Worm (Caenorhabditis elegans) whole organism, late embryonic: ENCODE data around the gene C44B7.11.
A peak's percentile ranks its signal among the peaks of the same experiment; 100 is the strongest.

ENCODE experiments used
- C08G9.2 ChIP-seq: sonication (generic microtip); optimal IDR thresholded peaks from 2 replicates; lab custom pipeline; 2016; ENCODE audit warnings: mild to moderate bottlenecking, missing genetic modification characterization, moderate library complexity, missing compliant biosample characterization
- F13H6.1 ChIP-seq: sonication (generic microtip); optimal IDR thresholded peaks from 2 replicates; lab custom pipeline; 2016; ENCODE audit warnings: missing genetic modification characterization, missing compliant biosample characterization
- K02D7.2 ChIP-seq: sonication (generic microtip); optimal IDR thresholded peaks from 2 replicates; lab custom pipeline; 2017; ENCODE audit warnings: mild to moderate bottlenecking, missing genetic modification characterization, missing compliant biosample characterization
- ahr-1 ChIP-seq: sonication (generic microtip); optimal IDR thresholded peaks from 2 replicates; lab custom pipeline; 2016; ENCODE audit warnings: missing genetic modification characterization, missing compliant biosample characterization
- ceh-14 ChIP-seq: sonication (generic microtip); optimal IDR thresholded peaks from 2 replicates; lab custom pipeline; 2016; ENCODE audit warnings: missing genotype, missing genetic modification characterization, missing compliant biosample characterization
- ceh-18 ChIP-seq: sonication (generic microtip); optimal IDR thresholded peaks from 2 replicates; lab custom pipeline; 2016; ENCODE audit warnings: missing genetic modification characterization, missing compliant biosample characterization
- ceh-19 ChIP-seq: fragments of 200-800 bp; sonication (Bioruptor generic); optimal IDR thresholded peaks from 2 replicates; lab custom pipeline; 2018; ENCODE audit warnings: mild to moderate bottlenecking, missing genetic modification characterization, missing compliant biosample characterization
- ceh-2 ChIP-seq: sonication (generic microtip); optimal IDR thresholded peaks from 2 replicates; lab custom pipeline; 2016; ENCODE audit warnings: missing genotype, missing genetic modification characterization, missing compliant biosample characterization
- ceh-22 ChIP-seq: sonication (generic microtip); optimal IDR thresholded peaks from 2 replicates; lab custom pipeline; 2017; ENCODE audit warnings: missing biosample characterization, missing genetic modification characterization
- ceh-24 ChIP-seq: sonication (generic microtip); optimal IDR thresholded peaks from 2 replicates; lab custom pipeline; 2016; ENCODE audit warnings: mild to moderate bottlenecking, missing genetic modification characterization, missing compliant biosample characterization
- ceh-30 ChIP-seq: fragments of 150-350 bp; optimal IDR thresholded peaks from 2 replicates; lab custom pipeline; 2014; ENCODE audit warnings: missing biosample characterization, missing genetic modification characterization
- ceh-34 ChIP-seq: sonication (generic microtip); optimal IDR thresholded peaks from 2 replicates; lab custom pipeline; 2016; ENCODE audit warnings: mild to moderate bottlenecking, missing genetic modification characterization, missing compliant biosample characterization
- ceh-48 ChIP-seq: sonication (generic microtip); optimal IDR thresholded peaks from 2 replicates; lab custom pipeline; 2016; ENCODE audit warnings: missing genetic modification characterization, inconsistent platforms, missing compliant biosample characterization
- ceh-6 ChIP-seq: fragments of 200-800 bp; sonication (Bioruptor generic); optimal IDR thresholded peaks from 2 replicates; lab custom pipeline; 2018; ENCODE audit warnings: mild to moderate bottlenecking, missing genetic modification characterization, missing compliant biosample characterization
- ceh-9 ChIP-seq: sonication (generic microtip); optimal IDR thresholded peaks from 2 replicates; lab custom pipeline; 2016; ENCODE audit warnings: mild to moderate bottlenecking, missing genetic modification characterization, inconsistent platforms, missing compliant biosample characterization
- dve-1 ChIP-seq: sonication (generic microtip); optimal IDR thresholded peaks from 2 replicates; lab custom pipeline; 2017; ENCODE audit warnings: antibody characterized with exemption, mild to moderate bottlenecking, missing genetic modification characterization, missing compliant biosample characterization
- elt-2 ChIP-seq: sonication (generic microtip); optimal IDR thresholded peaks from 2 replicates; lab custom pipeline; 2016; ENCODE audit warnings: missing genetic modification reagents, missing genetic modification characterization, missing compliant biosample characterization
- fkh-10 ChIP-seq: fragments of 150-350 bp; optimal IDR thresholded peaks from 2 replicates; lab custom pipeline; 2014; ENCODE audit warnings: missing biosample characterization, missing genetic modification reagents, missing genetic modification characterization
- fkh-6 ChIP-seq: sonication (generic microtip); optimal IDR thresholded peaks from 2 replicates; lab custom pipeline; 2016; ENCODE audit warnings: missing genetic modification characterization, missing compliant biosample characterization
- hlh-13 ChIP-seq: fragments of 200-800 bp; sonication (Bioruptor generic); optimal IDR thresholded peaks from 2 replicates; lab custom pipeline; 2018; ENCODE audit warnings: mild to moderate bottlenecking, missing genetic modification characterization, missing compliant biosample characterization
- hlh-15 ChIP-seq: sonication (generic microtip); optimal IDR thresholded peaks from 2 replicates; lab custom pipeline; 2016; ENCODE audit warnings: missing genetic modification characterization, missing compliant biosample characterization
- hlh-8 ChIP-seq: sonication (generic microtip); optimal IDR thresholded peaks from 2 replicates; lab custom pipeline; 2016; ENCODE audit warnings: missing genotype, missing genetic modification characterization, missing compliant biosample characterization
- lim-6 ChIP-seq: sonication (generic microtip); optimal IDR thresholded peaks from 2 replicates; lab custom pipeline; 2016; ENCODE audit warnings: missing genetic modification characterization, missing compliant biosample characterization
- madf-2 ChIP-seq: sonication (generic microtip); optimal IDR thresholded peaks from 2 replicates; lab custom pipeline; 2017; ENCODE audit warnings: missing genetic modification characterization, missing compliant biosample characterization
- mec-3 ChIP-seq: sonication (generic microtip); optimal IDR thresholded peaks from 2 replicates; lab custom pipeline; 2016; ENCODE audit warnings: borderline replicate concordance, missing genetic modification characterization, missing compliant biosample characterization
- nfya-1 ChIP-seq: sonication (generic microtip); optimal IDR thresholded peaks from 2 replicates; lab custom pipeline; 2017; ENCODE audit warnings: missing genetic modification characterization, mild to moderate bottlenecking, missing compliant biosample characterization, antibody characterized with exemption, moderate library complexity
- nhr-11 ChIP-seq: fragments of 150-350 bp; optimal IDR thresholded peaks from 2 replicates; lab custom pipeline; 2014; ENCODE audit warnings: missing biosample characterization, missing genetic modification characterization
- nhr-232 ChIP-seq: sonication (generic microtip); optimal IDR thresholded peaks from 2 replicates; lab custom pipeline; 2016; ENCODE audit warnings: missing genetic modification characterization, missing compliant biosample characterization
- npax-4 ChIP-seq: sonication (generic microtip); optimal IDR thresholded peaks from 2 replicates; lab custom pipeline; 2016; ENCODE audit warnings: missing genetic modification characterization, missing compliant biosample characterization
- odd-2 ChIP-seq: sonication (generic microtip); optimal IDR thresholded peaks from 2 replicates; lab custom pipeline; 2017; ENCODE audit warnings: antibody characterized with exemption, mild to moderate bottlenecking, missing genetic modification characterization, missing compliant biosample characterization
- pag-3 ChIP-seq: sonication (generic microtip); optimal IDR thresholded peaks from 2 replicates; lab custom pipeline; 2016; ENCODE audit warnings: missing compliant biosample characterization, missing genetic modification characterization, borderline replicate concordance
- pat-9 ChIP-seq: fragments of 200-800 bp; sonication (Bioruptor generic); optimal IDR thresholded peaks from 2 replicates; lab custom pipeline; 2018; ENCODE audit warnings: mild to moderate bottlenecking, missing genetic modification characterization, moderate library complexity, missing compliant biosample characterization
- pha-2 ChIP-seq: sonication (generic microtip); optimal IDR thresholded peaks from 2 replicates; lab custom pipeline; 2017; ENCODE audit warnings: mild to moderate bottlenecking, missing genetic modification characterization, missing compliant biosample characterization
- pqm-1 ChIP-seq: sonication (generic microtip); optimal IDR thresholded peaks from 2 replicates; lab custom pipeline; 2016; ENCODE audit warnings: missing genetic modification characterization, missing compliant biosample characterization
- ref-2 ChIP-seq: sonication (generic microtip); optimal IDR thresholded peaks from 2 replicates; lab custom pipeline; 2016; ENCODE audit warnings: missing genetic modification characterization, missing compliant biosample characterization
- sox-4 ChIP-seq: sonication (generic microtip); optimal IDR thresholded peaks from 2 replicates; lab custom pipeline; 2017; ENCODE audit warnings: mild to moderate bottlenecking, missing genetic modification characterization, inconsistent platforms, missing compliant biosample characterization
- syd-9 ChIP-seq: sonication (generic microtip); optimal IDR thresholded peaks from 2 replicates; lab custom pipeline; 2016; ENCODE audit warnings: mild to moderate bottlenecking, missing genetic modification characterization, moderate library complexity, missing compliant biosample characterization
- tbx-2 ChIP-seq: sonication (generic microtip); optimal IDR thresholded peaks from 2 replicates; lab custom pipeline; 2016; ENCODE audit warnings: missing genetic modification characterization, missing compliant biosample characterization
- tbx-7 ChIP-seq: sonication (generic microtip); optimal IDR thresholded peaks from 2 replicates; lab custom pipeline; 2016; ENCODE audit warnings: missing genotype, missing genetic modification characterization, missing compliant biosample characterization
- ttx-3 ChIP-seq: sonication (generic microtip); optimal IDR thresholded peaks from 2 replicates; lab custom pipeline; 2016; ENCODE audit warnings: missing genetic modification reagents, missing genetic modification characterization, missing compliant biosample characterization
- unc-3 ChIP-seq, 2 experiments: fragments of 200-800 bp in 1 of 2; sonication (Bioruptor generic) in 1 of 2; sonication (generic microtip) in 1 of 2; conservative IDR thresholded peaks in 1 of 2; optimal IDR thresholded peaks in 1 of 2; 2 replicates each; pipeline versions ENCODE4 v1.3.6 to Lab custom; 2016 to 2022; ENCODE audit warnings: missing compliant biosample characterization in 2 of 2, missing genetic modification characterization in 2 of 2, missing genetic modification reagents in 1 of 2
- unc-42 ChIP-seq: sonication (generic microtip); optimal IDR thresholded peaks from 2 replicates; lab custom pipeline; 2016; ENCODE audit warnings: missing genotype, missing genetic modification characterization, missing compliant biosample characterization
- unc-55 ChIP-seq: sonication (generic microtip); optimal IDR thresholded peaks from 2 replicates; lab custom pipeline; 2017; ENCODE audit warnings: missing biosample characterization, missing genetic modification reagents, missing genetic modification characterization
- unc-86 ChIP-seq: sonication (generic microtip); optimal IDR thresholded peaks from 2 replicates; lab custom pipeline; 2016; ENCODE audit warnings: missing genetic modification characterization, missing compliant biosample characterization
- zip-5 ChIP-seq: sonication (generic microtip); optimal IDR thresholded peaks from 2 replicates; lab custom pipeline; 2016; ENCODE audit warnings: missing genetic modification characterization, missing compliant biosample characterization
- ztf-16 ChIP-seq: sonication (generic microtip); optimal IDR thresholded peaks from 2 replicates; lab custom pipeline; 2017; ENCODE audit warnings: missing genetic modification characterization, missing compliant biosample characterization

The C44B7.11 gene

ce11 chrII:6917710-6918109 lies 20.4 kb upstream of the C44B7.11 start, which contains the start of gene B0252.11:
B0252.11 (minus strand) TSS chrII:6917810.
- no peak for TF ChIP-seq dve-1 (tag; lab: Kevin White, UChicago)
- no peak for TF ChIP-seq pag-3 (tag; lab: Kevin White, UChicago)
- TF ChIP-seq sox-4 (tag; lab: Kevin White, UChicago), result no peak
- no peak for TF ChIP-seq ttx-3 (tag; lab: Kevin White, UChicago)
- no peak for TF ChIP-seq ceh-6
- TF ChIP-seq mec-3, result no peak
- no peak for TF ChIP-seq hlh-8 (tag; lab: Kevin White, UChicago)
- no peak for TF ChIP-seq odd-2 (tag; lab: Kevin White, UChicago)
- no peak for TF ChIP-seq syd-9
- no peak for TF ChIP-seq unc-42 (tag; lab: Kevin White, UChicago)
- TF ChIP-seq ceh-2 (tag; lab: Kevin White, UChicago), result no peak
- TF ChIP-seq tbx-7 (tag; lab: Kevin White, UChicago), result no peak
- no peak for TF ChIP-seq tbx-2 (tag; lab: Kevin White, UChicago)
- TF ChIP-seq ceh-48 (tag; lab: Kevin White, UChicago), result no peak
- no peak for TF ChIP-seq pha-2 (tag; lab: Kevin White, UChicago)
- no peak for TF ChIP-seq F13H6.1 (tag; lab: Kevin White, UChicago)
- no peak for TF ChIP-seq ceh-34 (tag; lab: Kevin White, UChicago)
- no peak for TF ChIP-seq nfya-1 (tag; lab: Kevin White, UChicago)
- TF ChIP-seq C08G9.2 (tag; lab: Kevin White, UChicago), result no peak
- no peak for TF ChIP-seq ceh-22
- TF ChIP-seq, all 69 proteins: peak for 0

- TF ChIP-seq ceh-19 (GFP tag; lab: Kevin White, UChicago) (no peak), nhr-11 (tag; lab: Kevin White, UChicago) (no peak), F13H6.1 (tag; lab: Kevin White, UChicago) (no peak), mec-3 (no peak), C08G9.2 (tag; lab: Kevin White, UChicago) (no peak), ceh-34 (tag; lab: Kevin White, UChicago) (no peak), pag-3 (tag; lab: Kevin White, UChicago) (no peak), nfya-1 (tag; lab: Kevin White, UChicago) (no peak), ceh-14 (no peak), unc-3 (GFP tag; conservative IDR thresholded peaks at IDR 0.05; lab: Robert Waterston, UW) (no peak), unc-3 (tag; optimal IDR thresholded peaks at IDR 0.05; lab: Kevin White, UChicago) (no peak), ztf-16 (tag; lab: Kevin White, UChicago) (no peak), ceh-9 (no peak), syd-9 (no peak), pha-2 (tag; lab: Kevin White, UChicago) (no peak), unc-55 (GFP tag; lab: Kevin White, UChicago) (no peak), pqm-1 (no peak), npax-4 (no peak), elt-2 (tag; lab: Kevin White, UChicago) (no peak), tbx-7 (tag; lab: Kevin White, UChicago) (no peak), K02D7.2 (tag; lab: Kevin White, UChicago) (no peak)
Measured at ce11 chrII:6915875-6916274, 18.5 kb upstream of the C44B7.11 start, which contains the start of gene B0252.8. B0252.8 (plus strand) TSS chrII:6916166.

ce11 chrII:6913309-6913708 lies 16.0 kb upstream of the C44B7.11 start, which contains the start of gene cyn-10:
cyn-10 (minus strand) TSS chrII:6913365.
- peak; percentile 43 for TF ChIP-seq madf-2 (tag; lab: Kevin White, UChicago)
- peak; percentile 89 for TF ChIP-seq ref-2
- TF ChIP-seq ttx-3 (tag; lab: Kevin White, UChicago), result peak; percentile 49
- no peak for TF ChIP-seq ceh-24 (tag; lab: Kevin White, UChicago)
- peak; percentile 40 for TF ChIP-seq ahr-1 (tag; lab: Kevin White, UChicago)
- TF ChIP-seq nhr-232 (tag; lab: Kevin White, UChicago), result no peak
- TF ChIP-seq ceh-6, result peak; percentile 16
- TF ChIP-seq elt-2 (tag; lab: Kevin White, UChicago), result peak; percentile 61
- peak; percentile 55 for TF ChIP-seq fkh-6 (tag; lab: Kevin White, UChicago)
- TF ChIP-seq unc-86 (tag; lab: Kevin White, UChicago), result peak; percentile 42
- no peak for TF ChIP-seq sox-4 (tag; lab: Kevin White, UChicago)
- TF ChIP-seq hlh-13 (GFP tag; lab: Kevin White, UChicago), result peak; percentile 44
- no peak for TF ChIP-seq unc-55 (GFP tag; lab: Kevin White, UChicago)
- no peak for TF ChIP-seq dve-1 (tag; lab: Kevin White, UChicago)
- TF ChIP-seq hlh-15, result no peak
- peak; percentile 66 for TF ChIP-seq lim-6 (tag; lab: Kevin White, UChicago)
- TF ChIP-seq pat-9 (tag; lab: Kevin White, UChicago), result no peak
- peak; percentile 84 for TF ChIP-seq zip-5
- TF ChIP-seq F13H6.1 (tag; lab: Kevin White, UChicago), result peak; percentile 29
- peak; percentile 89 for TF ChIP-seq tbx-2 (tag; lab: Kevin White, UChicago)
- peak; percentile 96 for TF ChIP-seq C08G9.2 (tag; lab: Kevin White, UChicago)
- peak; percentile 47 for TF ChIP-seq ceh-34 (tag; lab: Kevin White, UChicago)
- TF ChIP-seq ceh-22, result no peak
- no peak for TF ChIP-seq ceh-30 (tag; lab: Kevin White, UChicago)
- peak; percentile 39 for TF ChIP-seq ztf-16 (tag; lab: Kevin White, UChicago)
- TF ChIP-seq fkh-10, result no peak
- TF ChIP-seq ceh-18, result peak; percentile 22
